Fruit fly (Drosophila melanogaster) whole organism, embryonic: ENCODE measurements around the gene Lamtor5.
A peak's percentile ranks its signal among the peaks of the same experiment; 100 is the strongest.

Source experiments
- ATbp ChIP-seq: fragments of 200-800 bp; sonication (Bioruptor generic); optimal IDR thresholded peaks from 2 replicates; lab custom pipeline; 2017; ENCODE audit warnings: missing biosample characterization, mild to moderate bottlenecking, missing genetic modification characterization, missing genetic modification reagents
- Abd-B ChIP-seq: fragments of 200-800 bp; sonication (Bioruptor generic); optimal IDR thresholded peaks from 2 replicates; lab custom pipeline; 2018; ENCODE audit warnings: missing biosample characterization, mild to moderate bottlenecking, missing genetic modification characterization, moderate library complexity
- Antp ChIP-seq: fragments of 200-800 bp; sonication (Bioruptor generic); optimal IDR thresholded peaks from 3 replicates; lab custom pipeline; 2016; ENCODE audit warnings: missing biosample characterization, missing genetic modification characterization
- Awh ChIP-seq: fragments of 200-800 bp; sonication (Bioruptor generic); IDR thresholded peaks from 2 replicates; pipeline ENCODE4, ENCODE4 v1.3.6; 2022; ENCODE audit warnings: missing biosample characterization, missing genetic modification characterization
- B-H1 ChIP-seq: fragments of 200-800 bp; sonication (Bioruptor generic); IDR thresholded peaks from 3 replicates; pipeline ENCODE4 v1.3.6; 2022; ENCODE audit warnings: missing biosample characterization, missing genetic modification characterization
- CG1024 ChIP-seq: fragments of 200-800 bp; sonication (Bioruptor generic); IDR thresholded peaks from 2 replicates; pipeline ENCODE4 v1.3.6; 2022; ENCODE audit warnings: missing biosample characterization, missing genetic modification characterization
- CG10543 ChIP-seq: fragments of 200-800 bp; sonication (Bioruptor generic); optimal IDR thresholded peaks from 3 replicates; lab custom pipeline; 2017; ENCODE audit warnings: missing biosample characterization, mild to moderate bottlenecking, missing genetic modification characterization, moderate library complexity
- CG11247 ChIP-seq: fragments of 200-800 bp; sonication (Bioruptor generic); IDR thresholded peaks from 2 replicates; pipeline ENCODE4 v1.3.6; 2022; ENCODE audit warnings: missing biosample characterization, missing genetic modification characterization
- CG11723 ChIP-seq: fragments of 200-800 bp; sonication (Bioruptor generic); optimal IDR thresholded peaks from 2 replicates; lab custom pipeline; 2017; ENCODE audit warnings: missing biosample characterization, mild to moderate bottlenecking, missing genetic modification characterization
- CG12104 ChIP-seq: fragments of 200-800 bp; sonication (Bioruptor generic); optimal IDR thresholded peaks from 3 replicates; lab custom pipeline; 2016; ENCODE audit warnings: missing biosample characterization, missing genetic modification characterization
- CG16813 ChIP-seq: fragments of 200-800 bp; sonication (Bioruptor generic); IDR thresholded peaks from 3 replicates; pipeline ENCODE4 v1.3.6; 2022; ENCODE audit warnings: missing biosample characterization, missing genetic modification characterization; ENCODE audit not compliant: partially characterized antibody
- CG34224 ChIP-seq: fragments of 200-800 bp; sonication (Bioruptor generic); IDR thresholded peaks from 3 replicates; pipeline ENCODE4 v1.3.6; 2022; ENCODE audit warnings: missing biosample characterization, missing genetic modification characterization; ENCODE audit not compliant: partially characterized antibody
- CG4820 ChIP-seq: fragments of 200-800 bp; sonication (Bioruptor generic); optimal IDR thresholded peaks from 3 replicates; lab custom pipeline; 2016; ENCODE audit warnings: missing biosample characterization, missing genetic modification characterization
- CG6254 ChIP-seq: fragments of 200-800 bp; sonication (Bioruptor generic); optimal IDR thresholded peaks from 3 replicates; lab custom pipeline; 2017; ENCODE audit warnings: mild to moderate bottlenecking, missing biosample characterization, missing genetic modification reagents, missing genetic modification characterization
- CoRest ChIP-seq: fragments of 200-800 bp; sonication (Bioruptor generic); optimal IDR thresholded peaks from 3 replicates; lab custom pipeline; 2018; ENCODE audit warnings: missing biosample characterization, mild to moderate bottlenecking, missing genetic modification characterization, moderate library complexity
- D19B ChIP-seq: fragments of 200-800 bp; sonication (Bioruptor generic); optimal IDR thresholded peaks from 2 replicates; lab custom pipeline; 2017; ENCODE audit warnings: missing biosample characterization, mild to moderate bottlenecking, missing genetic modification characterization
- E2f2 ChIP-seq: fragments of 200-800 bp; sonication (Bioruptor generic); IDR thresholded peaks from 2 replicates; pipeline ENCODE4 v1.3.6; 2022; ENCODE audit warnings: missing biosample characterization, missing genetic modification characterization
- Gsc ChIP-seq: fragments of 200-800 bp; sonication (Bioruptor generic); IDR thresholded peaks from 2 replicates; pipeline ENCODE4 v1.3.6; 2022; ENCODE audit warnings: missing biosample characterization, missing genetic modification characterization
- H15 ChIP-seq: fragments of 200-800 bp; sonication (Bioruptor generic); IDR thresholded peaks from 3 replicates; pipeline ENCODE4 v1.3.6; 2022; ENCODE audit warnings: missing biosample characterization, missing genetic modification characterization
- Hr39 ChIP-seq: fragments of >200 bp; optimal IDR thresholded peaks from 2 replicates; lab custom pipeline; 2017
- Hr78 ChIP-seq, 2 experiments: fragments of 200-800 bp in 1 of 2; fragments of >200 bp in 1 of 2; sonication (Bioruptor generic) in 1 of 2; optimal IDR thresholded peaks; 2 replicates each; lab custom pipeline; 2017 to 2019; ENCODE audit warnings: missing biosample characterization in 2 of 2, missing genetic modification characterization in 2 of 2, mild to moderate bottlenecking in 1 of 2, moderate library complexity in 1 of 2
- Meics ChIP-seq: fragments of 200-800 bp; sonication (Bioruptor generic); optimal IDR thresholded peaks from 2 replicates; lab custom pipeline; 2017; ENCODE audit warnings: missing biosample characterization, mild to moderate bottlenecking, missing genetic modification characterization
- Myb ChIP-seq: fragments of 200-800 bp; sonication (Bioruptor generic); optimal IDR thresholded peaks from 2 replicates; lab custom pipeline; 2016; ENCODE audit warnings: missing biosample characterization, missing genetic modification characterization
- NC2α ChIP-seq: fragments of 200-800 bp; sonication (Bioruptor generic); optimal IDR thresholded peaks from 2 replicates; lab custom pipeline; 2016; ENCODE audit warnings: missing biosample characterization, missing genetic modification characterization
- NC2β ChIP-seq: fragments of 200-800 bp; sonication (Bioruptor generic); optimal IDR thresholded peaks from 2 replicates; lab custom pipeline; 2016; ENCODE audit warnings: missing biosample characterization, missing genetic modification characterization
- NK7.1 ChIP-seq: fragments of 200-800 bp; sonication (Bioruptor generic); optimal IDR thresholded peaks from 3 replicates; lab custom pipeline; 2016; ENCODE audit warnings: missing biosample characterization, missing genetic modification characterization
- Nf-YB ChIP-seq: fragments of 200-800 bp; sonication (Bioruptor generic); optimal IDR thresholded peaks from 3 replicates; lab custom pipeline; 2019; ENCODE audit warnings: missing biosample characterization, mild to moderate bottlenecking, missing genetic modification characterization, moderate library complexity
- Nf-YC ChIP-seq: fragments of 200-800 bp; optimal IDR thresholded peaks from 3 replicates; lab custom pipeline; 2019; ENCODE audit warnings: missing biosample characterization, mild to moderate bottlenecking, missing genetic modification characterization, moderate library complexity
- Six4 ChIP-seq: fragments of 200-800 bp; sonication (Bioruptor generic); optimal IDR thresholded peaks from 2 replicates; lab custom pipeline; 2016; ENCODE audit warnings: missing biosample characterization, missing genetic modification characterization
- Sox100B ChIP-seq: fragments of 200-800 bp; sonication (Bioruptor generic); optimal IDR thresholded peaks from 3 replicates; lab custom pipeline; 2018; ENCODE audit warnings: missing biosample characterization, mild to moderate bottlenecking, missing genetic modification characterization
- Taf1 ChIP-seq: fragments of 200-800 bp; sonication (Bioruptor generic); IDR thresholded peaks from 2 replicates; pipeline ENCODE4 v1.3.6; 2022; ENCODE audit warnings: missing biosample characterization, missing genetic modification characterization
- ato ChIP-seq: fragments of 200-800 bp; sonication (Bioruptor generic); IDR thresholded peaks from 2 replicates; pipeline ENCODE4 v1.3.6; 2022; ENCODE audit warnings: missing biosample characterization, missing genetic modification characterization; ENCODE audit not compliant: partially characterized antibody
- az2 ChIP-seq: fragments of 200-800 bp; sonication (Bioruptor generic); optimal IDR thresholded peaks from 3 replicates; lab custom pipeline; 2016; ENCODE audit warnings: missing biosample characterization, missing genetic modification characterization
- bigmax ChIP-seq: fragments of 200-800 bp; sonication (Bioruptor generic); optimal IDR thresholded peaks from 2 replicates; lab custom pipeline; 2018; ENCODE audit warnings: missing biosample characterization, mild to moderate bottlenecking, missing genetic modification characterization
- br ChIP-seq: fragments of >200 bp; optimal IDR thresholded peaks from 2 replicates; lab custom pipeline; 2017
- btn ChIP-seq: fragments of 200-800 bp; sonication (Bioruptor generic); optimal IDR thresholded peaks from 2 replicates; lab custom pipeline; 2016; ENCODE audit warnings: missing biosample characterization, missing genetic modification characterization
- cwo ChIP-seq: fragments of 200-800 bp; sonication (Bioruptor generic); optimal IDR thresholded peaks from 3 replicates; lab custom pipeline; 2017; ENCODE audit warnings: missing biosample characterization, missing genetic modification characterization, mild to moderate bottlenecking, moderate library complexity, missing genetic modification reagents
- dpn ChIP-seq, 2 experiments: fragments of 200-800 bp; sonication (Bioruptor generic); optimal IDR thresholded peaks; 3 replicates each; lab custom pipeline; 2016; ENCODE audit warnings: missing biosample characterization in 2 of 2, missing genetic modification characterization in 2 of 2
- fd96Cb ChIP-seq: fragments of 200-800 bp; sonication (Bioruptor generic); optimal IDR thresholded peaks from 2 replicates; lab custom pipeline; 2018; ENCODE audit warnings: missing biosample characterization, mild to moderate bottlenecking, missing genetic modification characterization, moderate library complexity
- gem ChIP-seq: fragments of 200-800 bp; sonication (Bioruptor generic); optimal IDR thresholded peaks from 2 replicates; lab custom pipeline; 2019; ENCODE audit warnings: missing biosample characterization, mild to moderate bottlenecking, missing genetic modification characterization, moderate library complexity
- grn ChIP-seq: fragments of 200-800 bp; sonication (Bioruptor generic); optimal IDR thresholded peaks from 3 replicates; lab custom pipeline; 2017; ENCODE audit warnings: missing biosample characterization, missing genetic modification characterization
- lola ChIP-seq, 3 experiments: fragments of >200 bp in 2 of 3; fragments of 200-800 bp in 1 of 3; sonication (Bioruptor generic) in 1 of 3; optimal IDR thresholded peaks; 2 replicates each; lab custom pipeline; 2017 to 2019; ENCODE audit warnings: missing biosample characterization in 3 of 3, missing genetic modification characterization in 3 of 3, mild to moderate bottlenecking in 1 of 3, moderate library complexity in 1 of 3
- maf-S ChIP-seq: fragments of 200-800 bp; sonication (Bioruptor generic); optimal IDR thresholded peaks from 2 replicates; lab custom pipeline; 2016; ENCODE audit warnings: missing biosample characterization, missing genetic modification characterization
- mld ChIP-seq: fragments of 200-800 bp; sonication (Bioruptor generic); IDR thresholded peaks from 3 replicates; pipeline ENCODE4 v1.3.6; 2022; ENCODE audit warnings: missing biosample characterization, missing genetic modification characterization; ENCODE audit not compliant: partially characterized antibody
- nmo ChIP-seq: fragments of 200-800 bp; sonication (Bioruptor generic); optimal IDR thresholded peaks from 2 replicates; lab custom pipeline; 2018; ENCODE audit warnings: missing biosample characterization, mild to moderate bottlenecking, missing genetic modification characterization, moderate library complexity
- pan ChIP-seq, 4 experiments: fragments of >200 bp in 3 of 4; fragments of 200-800 bp in 1 of 4; sonication (Bioruptor generic) in 1 of 4; optimal IDR thresholded peaks in 3 of 4; IDR thresholded peaks in 1 of 4; 2 replicates each; pipeline versions ENCODE4 v1.3.6 to Lab custom; 2017 to 2022; ENCODE audit warnings: missing biosample characterization in 2 of 4, missing genetic modification characterization in 2 of 4, mixed read lengths in 1 of 4
- schlank ChIP-seq: fragments of 200-800 bp; sonication (Bioruptor generic); optimal IDR thresholded peaks from 2 replicates; lab custom pipeline; 2018; ENCODE audit warnings: missing biosample characterization, mild to moderate bottlenecking, missing genetic modification characterization
- so ChIP-seq: fragments of 200-800 bp; sonication (Bioruptor generic); IDR thresholded peaks from 3 replicates; pipeline ENCODE4 v1.3.6; 2022; ENCODE audit warnings: missing biosample characterization, missing genetic modification characterization
- tap ChIP-seq: fragments of 200-800 bp; optimal IDR thresholded peaks from 3 replicates; lab custom pipeline; 2019; ENCODE audit warnings: missing biosample characterization, mild to moderate bottlenecking, missing genetic modification characterization, moderate library complexity
- tio ChIP-seq: fragments of 200-800 bp; sonication (Bioruptor generic); optimal IDR thresholded peaks from 2 replicates; lab custom pipeline; 2017; ENCODE audit warnings: missing biosample characterization, missing genetic modification characterization, inconsistent platforms

Gene Lamtor5

dm6 chrX:1845413-1845951 is 13.3 kb downstream of the Lamtor5 start (continued):
- TF ChIP-seq Meics (peak; percentile 71), CG4820 (GFP tag; lab: Kevin White, UChicago) (no peak), NK7.1 (GFP tag; lab: Kevin White, UChicago) (no peak), E2f2 (peak; percentile 38; the same call in 1 of the 2 replicates), nmo (no peak), NC2β (GFP tag; lab: Kevin White, UChicago) (peak; percentile 51), bigmax (GFP tag; lab: Kevin White, UChicago) (no peak), Myb (peak; percentile 26), Nf-YB (GFP tag; lab: Kevin White, UChicago) (no peak), Abd-B (GFP tag; lab: Kevin White, UChicago) (no peak), btn (GFP tag; lab: Kevin White, UChicago) (peak; percentile 18), Awh (GFP tag; lab: Robert Waterston, UW) (peak; percentile 70), lola (GFP tag; optimal IDR thresholded peaks at IDR 0.05; lab: Kevin White, UChicago) (no peak), Antp (GFP tag; lab: Kevin White, UChicago) (no peak), Hr39 (lab: Kevin White, UChicago) (no peak), CG11247 (GFP tag; lab: Robert Waterston, UW) (0 out of 2 replicates have a peak, but pooled peaks have one; percentile 52), D19B (GFP tag; lab: Kevin White, UChicago) (no peak), Gsc (GFP tag; lab: Robert Waterston, UW) (no peak), CG11723 (GFP tag; lab: Kevin White, UChicago) (no peak), schlank (peak; percentile 72), CG16813 (GFP tag; lab: Robert Waterston, UW) (no peak), B-H1 (GFP tag; lab: Robert Waterston, UW) (peak; percentile 31; the same call in 1 of the 3 replicates), grn (GFP tag; lab: Kevin White, UChicago) (peak; percentile 51), NC2α (GFP tag; lab: Kevin White, UChicago) (no peak), tap (no peak), CG34224 (GFP tag; lab: Robert Waterston, UW) (no peak), maf-S (GFP tag; lab: Kevin White, UChicago) (peak; percentile 41), CG12104 (GFP tag; lab: Kevin White, UChicago) (no peak), fd96Cb (tag; lab: Kevin White, UChicago) (no peak), pan (optimal IDR thresholded peaks at IDR 0.05; lab: Kevin White, UChicago) (no peak), pan (GFP tag; optimal IDR thresholded peaks at IDR 0.05 in 1 of 2, IDR thresholded peaks at IDR 0.05 in 1 of 2) (peak in 1 of 2 experiments; percentile 63), H15 (GFP tag; lab: Robert Waterston, UW) (no peak), gem (tag; lab: Kevin White, UChicago) (peak; percentile 63), CG10543 (peak; percentile 80), Hr78 (GFP tag; optimal IDR thresholded peaks at IDR 0.05; lab: Kevin White, UChicago) (no peak), ato (GFP tag; lab: Robert Waterston, UW) (no peak), Six4 (no peak), dpn (GFP tag; optimal IDR thresholded peaks at IDR 0.05; lab: Kevin White, UChicago) (peak in 1 of 2 experiments; percentile 55), az2 (GFP tag; lab: Kevin White, UChicago) (no peak), Nf-YC (tag; lab: Kevin White, UChicago) (no peak), Taf1 (GFP tag; lab: Robert Waterston, UW) (no peak), mld (GFP tag; lab: Robert Waterston, UW) (no peak), CG1024 (GFP tag; lab: Robert Waterston, UW) (no peak; the same call in 1 of the 2 replicates), Sox100B (GFP tag; lab: Kevin White, UChicago) (no peak), so (GFP tag; lab: Robert Waterston, UW) (0 out of 3 replicates have a peak, but pooled peaks have one; percentile 43), CG6254 (GFP tag; lab: Kevin White, UChicago) (no peak), cwo (peak; percentile 75), tio (GFP tag; lab: Kevin White, UChicago) (peak; percentile 60), br (lab: Kevin White, UChicago) (no peak), CoRest (tag; lab: Kevin White, UChicago) (peak; percentile 19), ATbp (GFP tag; lab: Kevin White, UChicago) (peak; percentile 64)
